Worm (Caenorhabditis elegans): ENCODE measurements around the gene calu-1.

- TF ChIP-seq lin-13 (GFP tag; optimal IDR thresholded peaks at IDR 0.05) (no peak), ztf-4 (tag; optimal IDR thresholded peaks at IDR 0.05) (peak; percentile 54), nhr-12 (tag; optimal IDR thresholded peaks at IDR 0.05) (no peak), nhr-21 (tag; optimal IDR thresholded peaks at IDR 0.05) (no peak), nhr-77 (tag; optimal IDR thresholded peaks at IDR 0.05) (no peak), lin-11 (tag; optimal IDR thresholded peaks at IDR 0.05) (no peak)
Observed at ce11 chrX:4957259-4957658, 13.5 kb downstream of the calu-1 start, which contains the start of gene M03F4.4.

Measured in whole organism, L2 larva.